Fruit fly (Drosophila melanogaster): ENCODE data around the gene bocks.

dm6 chr3R:9551659-9552435 lies 39.0 kb downstream of the bocks start, which contains the start of the genes mura and RnpS1:
- TF ChIP-seq CG8478 (optimal IDR thresholded peaks at IDR 0.05): no peak
- no peak for TF ChIP-seq pan (optimal IDR thresholded peaks at IDR 0.05)
- TF ChIP-seq EcR (GFP tag; optimal IDR thresholded peaks at IDR 0.05): no peak
- no peak for TF ChIP-seq usp (GFP tag; optimal IDR thresholded peaks at IDR 0.05)

Measured in whole organism.